Fruit fly (Drosophila melanogaster): ENCODE data around the gene Dph2.

The Dph2 gene

DNA sequence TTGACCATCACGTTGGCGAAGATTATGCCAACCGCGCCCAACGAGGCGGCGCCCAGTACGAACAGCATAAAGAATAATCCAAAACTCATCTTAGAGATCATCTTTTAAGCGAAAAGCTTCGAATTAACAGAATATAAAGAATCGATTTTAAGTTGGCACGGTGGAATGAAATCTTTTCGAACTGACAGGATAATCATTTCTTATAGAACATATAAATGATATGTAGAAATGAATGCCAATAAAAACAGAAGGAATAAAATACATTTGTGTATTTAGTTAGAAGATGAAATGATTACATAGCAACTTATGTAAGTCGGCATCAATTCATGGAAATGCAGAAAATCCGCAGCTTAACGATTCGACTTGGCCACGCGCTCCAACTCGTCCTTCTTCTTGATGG, 6.4 kb upstream of the Dph2 start, which contains the start of gene VhaPPA1-2:
Gene VhaPPA1-2 (minus strand): TSS at position 101 of the 400 bp plus-strand sequence.
- TF ChIP-seq Pif1B (GFP tag; optimal IDR thresholded peaks at IDR 0.05): no peak
- TF ChIP-seq Ets98B (GFP tag; IDR thresholded peaks at IDR 0.05): no peak
- no peak for TF ChIP-seq CG8301 (tag; optimal IDR thresholded peaks at IDR 0.05)
- no peak for TF ChIP-seq gl (tag; optimal IDR thresholded peaks at IDR 0.05)
- TF ChIP-seq CG13204 (GFP tag; optimal IDR thresholded peaks at IDR 0.05): no peak
- TF ChIP-seq Snoo (tag; optimal IDR thresholded peaks at IDR 0.05): no peak
- no peak for TF ChIP-seq D1 (tag; optimal IDR thresholded peaks at IDR 0.05)
- TF ChIP-seq CG10348 (GFP tag; IDR thresholded peaks at IDR 0.05): no peak
- no peak for TF ChIP-seq CG15710 (tag; optimal IDR thresholded peaks at IDR 0.05)
- no peak for TF ChIP-seq fd96Ca (GFP tag; IDR thresholded peaks at IDR 0.05)
- TF ChIP-seq rn (GFP tag; IDR thresholded peaks at IDR 0.05): no peak
- TF ChIP-seq CG14655 (GFP tag; optimal IDR thresholded peaks at IDR 0.05): no peak
- no peak for TF ChIP-seq EcR (GFP tag; optimal IDR thresholded peaks at IDR 0.05)
- no peak for TF ChIP-seq CG32121 (GFP tag; IDR thresholded peaks at IDR 0.05)
- no peak for TF ChIP-seq CG17806 (tag; optimal IDR thresholded peaks at IDR 0.05)
- TF ChIP-seq CG8159 (tag; optimal IDR thresholded peaks at IDR 0.05): no peak
- no peak for TF ChIP-seq CG12605 (GFP tag; IDR thresholded peaks at IDR 0.05)

DNA sequence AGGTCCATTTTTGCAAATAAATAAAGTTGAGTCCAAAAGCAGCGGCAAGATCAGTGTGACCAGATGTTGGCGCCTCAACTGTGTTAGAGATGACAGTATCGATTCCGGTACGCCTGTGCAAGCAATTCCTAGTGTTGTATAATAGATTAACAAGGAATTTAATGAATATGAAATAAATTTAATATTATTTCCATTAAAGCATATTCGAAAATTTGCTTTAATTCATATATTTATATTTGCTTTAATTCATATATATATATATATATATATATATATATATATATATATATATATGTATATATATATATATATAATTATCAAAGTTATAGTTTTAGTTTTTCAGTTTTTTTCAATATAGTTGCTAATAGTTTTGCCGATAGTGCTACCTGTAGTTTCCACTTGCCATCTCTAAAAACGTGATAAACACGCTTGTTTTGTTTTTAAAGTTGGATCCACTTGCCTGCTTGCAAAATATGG, 4.6 kb upstream of the Dph2 start, which contains the start of the genes Nup93-2 and CG3817:
Gene Nup93-2 (minus strand): TSS at position 93 of the 477 bp plus-strand sequence.
Gene CG3817 (plus strand): TSS at position 460 of the 477 bp plus-strand sequence.
- no peak for TF ChIP-seq gl (tag; optimal IDR thresholded peaks at IDR 0.05)
- TF ChIP-seq fd96Ca (GFP tag; IDR thresholded peaks at IDR 0.05): peak; percentile 50; the same call in 1 of the 3 replicates
- no peak; the same call in 1 of the 2 replicates for TF ChIP-seq Ets98B (GFP tag; IDR thresholded peaks at IDR 0.05)
- TF ChIP-seq rn (GFP tag; IDR thresholded peaks at IDR 0.05): 0 out of 2 replicates have a peak, but pooled peaks have one; percentile 15
- TF ChIP-seq CG14655 (GFP tag; optimal IDR thresholded peaks at IDR 0.05): no peak
- TF ChIP-seq CG32121 (GFP tag; IDR thresholded peaks at IDR 0.05): 0 out of 2 replicates have a peak, but pooled peaks have one; percentile 22
- TF ChIP-seq Snoo (tag; optimal IDR thresholded peaks at IDR 0.05): peak; percentile 71
- 0 out of 3 replicates have a peak, but pooled peaks have one; percentile 47 for TF ChIP-seq CG4496 (GFP tag; IDR thresholded peaks at IDR 0.05)
- peak; percentile 20 for TF ChIP-seq CG15710 (tag; optimal IDR thresholded peaks at IDR 0.05)
- TF ChIP-seq CG9948 (tag; optimal IDR thresholded peaks at IDR 0.05): peak; percentile 74
- peak; percentile 8 for TF ChIP-seq CG34367 (tag; optimal IDR thresholded peaks at IDR 0.05)
- TF ChIP-seq CG8301 (tag; optimal IDR thresholded peaks at IDR 0.05): no peak
- TF ChIP-seq CG13204 (GFP tag; optimal IDR thresholded peaks at IDR 0.05): no peak
- TF ChIP-seq CG8159 (tag; optimal IDR thresholded peaks at IDR 0.05): peak; percentile 38
- peak; percentile 32 for TF ChIP-seq CG17806 (tag; optimal IDR thresholded peaks at IDR 0.05)
- no peak for TF ChIP-seq D1 (tag; optimal IDR thresholded peaks at IDR 0.05)
- no peak for TF ChIP-seq Pif1B (GFP tag; optimal IDR thresholded peaks at IDR 0.05)

DNA sequence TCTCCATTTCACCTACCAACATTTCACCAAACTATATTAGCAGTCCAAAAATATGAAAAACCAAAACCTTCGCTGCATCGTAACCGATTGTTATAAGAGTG, 879 bp upstream of the Dph2 start, which contains the start of gene CG14860:
Gene CG14860 (plus strand): TSS at position 2 of the 101 bp plus-strand sequence.
- TF ChIP-seq CG13204 (GFP tag; optimal IDR thresholded peaks at IDR 0.05) (no peak), CG17806 (tag; optimal IDR thresholded peaks at IDR 0.05) (no peak), CG14655 (GFP tag; optimal IDR thresholded peaks at IDR 0.05) (no peak), CG8301 (tag; optimal IDR thresholded peaks at IDR 0.05) (no peak), CG4496 (GFP tag; IDR thresholded peaks at IDR 0.05) (no peak), CG12605 (GFP tag; IDR thresholded peaks at IDR 0.05) (no peak), rn (GFP tag; IDR thresholded peaks at IDR 0.05) (no peak), Pif1A (GFP tag; optimal IDR thresholded peaks at IDR 0.05) (no peak), fd96Ca (GFP tag; IDR thresholded peaks at IDR 0.05) (no peak), Snoo (tag; optimal IDR thresholded peaks at IDR 0.05) (no peak), D1 (tag; optimal IDR thresholded peaks at IDR 0.05) (no peak), CG15710 (tag; optimal IDR thresholded peaks at IDR 0.05) (no peak), EcR (GFP tag; optimal IDR thresholded peaks at IDR 0.05) (no peak), Ets98B (GFP tag; IDR thresholded peaks at IDR 0.05) (no peak)

DNA sequence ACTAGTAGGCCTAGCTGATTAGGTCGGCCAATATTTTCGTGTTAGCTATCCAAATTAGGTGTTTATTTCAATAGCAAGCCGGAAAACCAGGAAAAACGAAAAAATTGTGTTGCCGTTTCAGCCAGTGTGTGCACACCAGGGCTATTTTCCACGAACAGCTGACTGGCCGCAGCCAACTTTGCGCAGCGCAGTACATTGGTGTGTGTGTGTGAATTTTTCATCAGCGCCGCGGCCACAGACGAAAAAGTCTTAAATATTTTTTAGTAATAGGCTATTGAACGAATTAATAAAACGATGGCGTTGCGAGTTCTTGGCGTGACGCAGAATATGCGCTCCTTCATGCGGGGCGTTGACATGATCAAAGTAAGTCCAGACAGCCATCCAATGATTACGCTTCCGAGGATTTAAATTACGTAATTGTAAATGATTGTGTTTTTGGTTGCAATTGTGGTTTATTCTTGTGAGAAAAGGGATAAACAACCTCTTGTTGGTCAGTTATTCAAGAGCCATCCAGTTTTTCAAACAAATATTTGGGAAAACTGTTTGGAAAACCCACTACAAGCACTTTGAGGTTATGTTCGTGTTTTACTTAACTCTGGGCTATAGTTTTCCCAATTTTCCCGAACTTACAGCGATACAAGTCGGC, 3.6 kb downstream of the Dph2 start, which contains the start of the genes CycC and UQCR-C1:
Gene CycC (minus strand): TSS at position 142 of the 646 bp plus-strand sequence.
Gene UQCR-C1 (plus strand): TSS at position 168 of the 646 bp plus-strand sequence.
- no peak for TF ChIP-seq CG4496 (GFP tag; IDR thresholded peaks at IDR 0.05)
- no peak for TF ChIP-seq CG32121 (GFP tag; IDR thresholded peaks at IDR 0.05)
- no peak for TF ChIP-seq Snoo (tag; optimal IDR thresholded peaks at IDR 0.05)
- TF ChIP-seq CG8301 (tag; optimal IDR thresholded peaks at IDR 0.05): no peak
- no peak for TF ChIP-seq Pif1A (GFP tag; optimal IDR thresholded peaks at IDR 0.05)
- TF ChIP-seq CG13204 (GFP tag; optimal IDR thresholded peaks at IDR 0.05): no peak
- no peak for TF ChIP-seq CG8159 (tag; optimal IDR thresholded peaks at IDR 0.05)
- no peak for TF ChIP-seq CG34367 (tag; optimal IDR thresholded peaks at IDR 0.05)
- TF ChIP-seq CG14655 (GFP tag; optimal IDR thresholded peaks at IDR 0.05): no peak
- TF ChIP-seq CG17806 (tag; optimal IDR thresholded peaks at IDR 0.05): no peak
- TF ChIP-seq rn (GFP tag; IDR thresholded peaks at IDR 0.05): no peak

- no peak for TF ChIP-seq CG13204 (GFP tag; optimal IDR thresholded peaks at IDR 0.05)
- TF ChIP-seq rn (GFP tag; IDR thresholded peaks at IDR 0.05): 0 out of 2 replicates have a peak, but pooled peaks have one; percentile 10
- peak; percentile 78 for TF ChIP-seq CG32121 (GFP tag; IDR thresholded peaks at IDR 0.05)
- TF ChIP-seq Snoo (tag; optimal IDR thresholded peaks at IDR 0.05): peak; percentile 46
- no peak for TF ChIP-seq fd96Ca (GFP tag; IDR thresholded peaks at IDR 0.05)
- TF ChIP-seq Ets98B (GFP tag; IDR thresholded peaks at IDR 0.05): peak; percentile 57
- no peak for TF ChIP-seq gl (tag; optimal IDR thresholded peaks at IDR 0.05)
- TF ChIP-seq CG15710 (tag; optimal IDR thresholded peaks at IDR 0.05): peak; percentile 69
- TF ChIP-seq D1 (tag; optimal IDR thresholded peaks at IDR 0.05): no peak
- TF ChIP-seq CG17806 (tag; optimal IDR thresholded peaks at IDR 0.05): peak; percentile 49
- no peak for TF ChIP-seq CG14655 (GFP tag; optimal IDR thresholded peaks at IDR 0.05)
- peak; percentile 61; the same call in 2 of the 3 replicates for TF ChIP-seq CG4496 (GFP tag; IDR thresholded peaks at IDR 0.05)
- TF ChIP-seq CG9948 (tag; optimal IDR thresholded peaks at IDR 0.05): peak; percentile 54
- no peak for TF ChIP-seq Pif1A (GFP tag; optimal IDR thresholded peaks at IDR 0.05)
- no peak for TF ChIP-seq CG12605 (GFP tag; IDR thresholded peaks at IDR 0.05)
- peak; percentile 27 for TF ChIP-seq CG8159 (tag; optimal IDR thresholded peaks at IDR 0.05)
- TF ChIP-seq CG34367 (tag; optimal IDR thresholded peaks at IDR 0.05): peak; percentile 62
These were observed 7.7 kb downstream of the Dph2 start, which contains the start of the genes Rrp6, CG33331 and CG33332 for dm6 chr3R:14886011-14886534. TSS of gene Rrp6 (minus strand) at chr3R:14886246. TSS of gene CG33331 (plus strand) at chr3R:14886456. TSS of gene CG33332 (plus strand) at chr3R:14886456.
